Worm (Caenorhabditis elegans): Measurements from ENCODE around the gene Y71H2AM.12.

- TF ChIP-seq let-607 (tag; optimal IDR thresholded peaks at IDR 0.05), result no peak
- TF ChIP-seq lin-26 (GFP tag; IDR thresholded peaks at IDR 0.05), result no peak
- TF ChIP-seq nfya-1 (tag; optimal IDR thresholded peaks at IDR 0.05; ENCODE audit: borderline replicate concordance, insufficient read depth), result no peak
- no peak for TF ChIP-seq lin-40 (tag; optimal IDR thresholded peaks at IDR 0.05)
- no peak for TF ChIP-seq Y79H2A.3 (GFP tag; conservative IDR thresholded peaks at IDR 0.05)
- TF ChIP-seq T26A5.8 (tag; optimal IDR thresholded peaks at IDR 0.05), result no peak
- no peak for TF ChIP-seq cebp-2 (GFP tag; IDR thresholded peaks at IDR 0.05)
- no peak for TF ChIP-seq nhr-27 (tag; optimal IDR thresholded peaks at IDR 0.05)
- no peak for TF ChIP-seq unc-62 (GFP tag; optimal IDR thresholded peaks at IDR 0.05)
- no peak for TF ChIP-seq nhr-90 (tag; optimal IDR thresholded peaks at IDR 0.05)
Measured at ce11 chrIII:2780793-2781192, 46.9 kb upstream of the Y71H2AM.12 start, which contains the start of gene Y71H2AM.6.

Data from whole organism, young adult.